Worm (Caenorhabditis elegans): Measurements from ENCODE around the gene C05C9.2.
A peak's percentile ranks its signal among the peaks of the same experiment; 100 is the strongest.

- TF ChIP-seq ztf-11 (tag; optimal IDR thresholded peaks at IDR 0.05): no peak
- peak; percentile 10 for TF ChIP-seq nhr-28 (tag; optimal IDR thresholded peaks at IDR 0.05)
- TF ChIP-seq nhr-77 (tag; optimal IDR thresholded peaks at IDR 0.05): no peak
Observed at ce11 chrX:11136988-11137387, 15.9 kb upstream of the C05C9.2 start.
